Fruit fly (Drosophila melanogaster) whole organism, embryonic: ENCODE data around the gene CG12992.

ENCODE experiments used
- Abd-B ChIP-seq: fragments of 200-800 bp; sonication (Bioruptor generic); optimal IDR thresholded peaks from 2 replicates; lab custom pipeline; 2018; ENCODE audit warnings: missing biosample characterization, mild to moderate bottlenecking, missing genetic modification characterization, moderate library complexity
- Adf1 ChIP-seq: fragments of 200-800 bp; sonication (Bioruptor generic); IDR thresholded peaks from 2 replicates; pipeline ENCODE4 v1.3.6; 2022; ENCODE audit warnings: missing biosample characterization, missing genetic modification characterization
- CG10147 ChIP-seq: fragments of 200-800 bp; sonication (Bioruptor generic); optimal IDR thresholded peaks from 2 replicates; lab custom pipeline; 2019; ENCODE audit warnings: missing biosample characterization, mild to moderate bottlenecking, missing genetic modification characterization, moderate library complexity
- CG12391 ChIP-seq: fragments of 200-800 bp; sonication (Bioruptor generic); optimal IDR thresholded peaks from 3 replicates; lab custom pipeline; 2018; ENCODE audit warnings: missing biosample characterization, mild to moderate bottlenecking, missing genetic modification characterization, moderate library complexity
- CG12769 ChIP-seq: fragments of 200-800 bp; sonication (Bioruptor generic); optimal IDR thresholded peaks from 2 replicates; lab custom pipeline; 2019; ENCODE audit warnings: missing biosample characterization, mild to moderate bottlenecking, missing genetic modification characterization, moderate library complexity
- CG13424 ChIP-seq: fragments of 200-800 bp; sonication (Bioruptor generic); optimal IDR thresholded peaks from 2 replicates; lab custom pipeline; 2019; ENCODE audit warnings: missing biosample characterization, mild to moderate bottlenecking, missing genetic modification characterization, moderate library complexity
- CG13775 ChIP-seq: fragments of 200-800 bp; sonication (Bioruptor generic); optimal IDR thresholded peaks from 3 replicates; lab custom pipeline; 2017; ENCODE audit warnings: missing biosample characterization, mild to moderate bottlenecking, missing genetic modification characterization
- CG14860 ChIP-seq: fragments of 200-800 bp; sonication (Bioruptor generic); IDR thresholded peaks from 3 replicates; pipeline ENCODE4 v1.3.6; 2022; ENCODE audit warnings: missing biosample characterization, missing genetic modification characterization; ENCODE audit not compliant: partially characterized antibody
- CG14965 ChIP-seq: fragments of 200-800 bp; sonication (Bioruptor generic); optimal IDR thresholded peaks from 2 replicates; lab custom pipeline; 2016; ENCODE audit warnings: missing biosample characterization, missing genetic modification characterization, borderline replicate concordance
- CG15601 ChIP-seq: fragments of 200-800 bp; sonication (Bioruptor generic); optimal IDR thresholded peaks from 3 replicates; lab custom pipeline; 2019; ENCODE audit warnings: missing biosample characterization, mild to moderate bottlenecking, missing genetic modification characterization, moderate library complexity
- CG1602 ChIP-seq: fragments of 200-800 bp; sonication (Bioruptor generic); optimal IDR thresholded peaks from 3 replicates; lab custom pipeline; 2016; ENCODE audit warnings: missing biosample characterization, missing genetic modification characterization
- CG1603 ChIP-seq: fragments of 200-800 bp; sonication (Bioruptor generic); optimal IDR thresholded peaks from 2 replicates; lab custom pipeline; 2019; ENCODE audit warnings: missing biosample characterization, mild to moderate bottlenecking, missing genetic modification characterization, moderate library complexity
- CG17186 ChIP-seq: fragments of 200-800 bp; sonication (Bioruptor generic); optimal IDR thresholded peaks from 3 replicates; lab custom pipeline; 2017; ENCODE audit warnings: missing biosample characterization, missing genetic modification reagents, missing genetic modification characterization
- CG17568 ChIP-seq: fragments of 200-800 bp; sonication (Bioruptor generic); optimal IDR thresholded peaks from 2 replicates; lab custom pipeline; 2018; ENCODE audit warnings: missing biosample characterization, mild to moderate bottlenecking, missing genetic modification characterization, moderate library complexity
- CG17802 ChIP-seq: fragments of 200-800 bp; sonication (Bioruptor generic); optimal IDR thresholded peaks from 2 replicates; lab custom pipeline; 2018; ENCODE audit warnings: missing biosample characterization, mild to moderate bottlenecking, missing genetic modification characterization, moderate library complexity
- CG17829 ChIP-seq: fragments of 200-800 bp; optimal IDR thresholded peaks from 2 replicates; lab custom pipeline; 2019; ENCODE audit warnings: missing biosample characterization, mild to moderate bottlenecking, missing genetic modification characterization, moderate library complexity
- CG17912 ChIP-seq: fragments of 200-800 bp; sonication (Bioruptor generic); optimal IDR thresholded peaks from 2 replicates; lab custom pipeline; 2018; ENCODE audit warnings: missing biosample characterization, mild to moderate bottlenecking, missing genetic modification characterization
- CG30431 ChIP-seq: fragments of 200-800 bp; sonication (Bioruptor generic); optimal IDR thresholded peaks from 2 replicates; lab custom pipeline; 2017; ENCODE audit warnings: missing biosample characterization, missing genetic modification characterization
- CG3065 ChIP-seq: fragments of 200-800 bp; sonication (Bioruptor generic); optimal IDR thresholded peaks from 2 replicates; lab custom pipeline; 2016; ENCODE audit warnings: missing biosample characterization, missing genetic modification characterization
- CG32767 ChIP-seq: fragments of 200-800 bp; sonication (Bioruptor generic); IDR thresholded peaks from 2 replicates; pipeline ENCODE4 v1.3.6; 2022; ENCODE audit warnings: missing biosample characterization, missing genetic modification characterization
- CG4328 ChIP-seq: fragments of 200-800 bp; sonication (Bioruptor generic); optimal IDR thresholded peaks from 3 replicates; lab custom pipeline; 2017; ENCODE audit warnings: missing biosample characterization, missing genetic modification reagents, missing genetic modification characterization
- CG7271 ChIP-seq: fragments of 200-800 bp; sonication (Bioruptor generic); optimal IDR thresholded peaks from 2 replicates; lab custom pipeline; 2018; ENCODE audit warnings: missing biosample characterization, mild to moderate bottlenecking, missing genetic modification characterization, moderate library complexity
- CG7745 ChIP-seq: fragments of 200-800 bp; sonication (Bioruptor generic); optimal IDR thresholded peaks from 2 replicates; lab custom pipeline; 2018; ENCODE audit warnings: missing biosample characterization, mild to moderate bottlenecking, missing genetic modification characterization, moderate library complexity
- CG7928 ChIP-seq: fragments of 200-800 bp; sonication (Bioruptor generic); optimal IDR thresholded peaks from 2 replicates; lab custom pipeline; 2017; ENCODE audit warnings: missing biosample characterization, mild to moderate bottlenecking, missing genetic modification characterization
- CG8281 ChIP-seq: fragments of 200-800 bp; sonication (Bioruptor generic); optimal IDR thresholded peaks from 2 replicates; lab custom pipeline; 2018; ENCODE audit warnings: missing biosample characterization, mild to moderate bottlenecking, missing genetic modification characterization, moderate library complexity
- Chrac-16 ChIP-seq: fragments of 200-800 bp; sonication (Bioruptor generic); optimal IDR thresholded peaks from 3 replicates; lab custom pipeline; 2016; ENCODE audit warnings: missing biosample characterization, missing genetic modification characterization
- Dad ChIP-seq: fragments of 200-800 bp; sonication (Bioruptor generic); optimal IDR thresholded peaks from 3 replicates; lab custom pipeline; 2016; ENCODE audit warnings: missing biosample characterization, missing genetic modification characterization
- Dfd ChIP-seq, 2 experiments: fragments of >200 bp; optimal IDR thresholded peaks; 2 replicates each; lab custom pipeline; 2017; ENCODE audit warnings: missing biosample characterization in 2 of 2, missing genetic modification characterization in 2 of 2
- Hmx ChIP-seq: fragments of 200-800 bp; sonication (Bioruptor generic); optimal IDR thresholded peaks from 2 replicates; lab custom pipeline; 2016; ENCODE audit warnings: missing biosample characterization, missing genetic modification characterization
- Hr51 ChIP-seq, 2 experiments: fragments of 200-800 bp; sonication (Bioruptor generic); optimal IDR thresholded peaks; 2 replicates in 1 of 2; 3 replicates in 1 of 2; lab custom pipeline; 2016 to 2018; ENCODE audit warnings: missing biosample characterization in 2 of 2, missing genetic modification characterization in 2 of 2, mild to moderate bottlenecking in 1 of 2, moderate library complexity in 1 of 2
- MESR4 ChIP-seq: fragments of 200-800 bp; sonication (Bioruptor generic); optimal IDR thresholded peaks from 2 replicates; lab custom pipeline; 2018; ENCODE audit warnings: missing biosample characterization, mild to moderate bottlenecking, missing genetic modification characterization, moderate library complexity
- NC2α ChIP-seq: fragments of 200-800 bp; sonication (Bioruptor generic); optimal IDR thresholded peaks from 2 replicates; lab custom pipeline; 2016; ENCODE audit warnings: missing biosample characterization, missing genetic modification characterization
- Nf-YC ChIP-seq: fragments of 200-800 bp; optimal IDR thresholded peaks from 3 replicates; lab custom pipeline; 2019; ENCODE audit warnings: missing biosample characterization, mild to moderate bottlenecking, missing genetic modification characterization, moderate library complexity
- Six4 ChIP-seq: fragments of 200-800 bp; sonication (Bioruptor generic); optimal IDR thresholded peaks from 2 replicates; lab custom pipeline; 2016; ENCODE audit warnings: missing biosample characterization, missing genetic modification characterization
- croc ChIP-seq: fragments of 200-800 bp; sonication (Bioruptor generic); conservative IDR thresholded peaks from 3 replicates; pipeline ENCODE4 v1.3.6; 2022; ENCODE audit warnings: missing biosample characterization, missing genetic modification characterization
- dan ChIP-seq: fragments of 200-800 bp; sonication (Bioruptor generic); IDR thresholded peaks from 2 replicates; pipeline ENCODE4 v1.3.6; 2022; ENCODE audit warnings: missing biosample characterization, missing genetic modification characterization
- dmrt99B ChIP-seq: fragments of 200-800 bp; sonication (Bioruptor generic); optimal IDR thresholded peaks from 2 replicates; lab custom pipeline; 2018; ENCODE audit warnings: missing biosample characterization, mild to moderate bottlenecking, missing genetic modification characterization, moderate library complexity
- dysf ChIP-seq: fragments of 200-800 bp; sonication (Bioruptor generic); IDR thresholded peaks from 3 replicates; pipeline ENCODE4 v1.3.6; 2022; ENCODE audit warnings: missing biosample characterization, missing genetic modification characterization
- exex ChIP-seq: fragments of 200-800 bp; sonication (Bioruptor generic); optimal IDR thresholded peaks from 4 replicates; lab custom pipeline; 2018; ENCODE audit warnings: missing biosample characterization, mild to moderate bottlenecking, missing genetic modification characterization, moderate library complexity
- her ChIP-seq: fragments of 200-800 bp; sonication (Bioruptor generic); optimal IDR thresholded peaks from 2 replicates; lab custom pipeline; 2016; ENCODE audit warnings: missing biosample characterization, missing genetic modification characterization
- ind ChIP-seq: fragments of 200-800 bp; sonication (Bioruptor generic); optimal IDR thresholded peaks from 3 replicates; lab custom pipeline; 2016; ENCODE audit warnings: missing biosample characterization, missing genetic modification characterization
- kah ChIP-seq: fragments of 200-800 bp; sonication (Bioruptor generic); optimal IDR thresholded peaks from 2 replicates; lab custom pipeline; 2018; ENCODE audit warnings: missing biosample characterization, mild to moderate bottlenecking, missing genetic modification characterization
- klu ChIP-seq: fragments of 200-800 bp; sonication (Bioruptor generic); IDR thresholded peaks from 2 replicates; pipeline ENCODE4 v1.3.6; 2022; ENCODE audit warnings: missing biosample characterization, missing genetic modification characterization
- lilli ChIP-seq: fragments of 200-800 bp; sonication (Bioruptor generic); optimal IDR thresholded peaks from 3 replicates; lab custom pipeline; 2016; ENCODE audit warnings: missing biosample characterization, missing genetic modification characterization
- nerfin-1 ChIP-seq: fragments of 200-800 bp; sonication (Bioruptor generic); optimal IDR thresholded peaks from 3 replicates; lab custom pipeline; 2019; ENCODE audit warnings: missing biosample characterization, mild to moderate bottlenecking, missing genetic modification characterization, moderate library complexity
- onecut ChIP-seq: fragments of 200-800 bp; sonication (Bioruptor generic); IDR thresholded peaks from 2 replicates; pipeline ENCODE4 v1.3.6; 2022; ENCODE audit warnings: missing biosample characterization, missing genetic modification characterization
- pan ChIP-seq, 4 experiments: fragments of >200 bp in 3 of 4; fragments of 200-800 bp in 1 of 4; sonication (Bioruptor generic) in 1 of 4; optimal IDR thresholded peaks in 3 of 4; IDR thresholded peaks in 1 of 4; 2 replicates each; pipeline versions ENCODE4 v1.3.6 to Lab custom; 2017 to 2022; ENCODE audit warnings: missing biosample characterization in 2 of 4, missing genetic modification characterization in 2 of 4, mixed read lengths in 1 of 4
- sd ChIP-seq: fragments of 200-800 bp; sonication (Bioruptor generic); optimal IDR thresholded peaks from 3 replicates; lab custom pipeline; 2018; ENCODE audit warnings: missing biosample characterization, mild to moderate bottlenecking, missing genetic modification characterization, moderate library complexity
- zfh2 ChIP-seq: fragments of 200-800 bp; sonication (Bioruptor generic); optimal IDR thresholded peaks from 2 replicates; lab custom pipeline; 2016; ENCODE audit warnings: missing biosample characterization, missing genetic modification characterization

CG12992 gene

dm6 chrX:17581606-17582281, 6.9 kb upstream of the CG12992 start (continued):
- TF ChIP-seq Six4 (GFP tag; lab: Kevin White, UChicago): no peak
- no peak for TF ChIP-seq CG4328 (GFP tag; lab: Kevin White, UChicago)
- no peak for TF ChIP-seq dan (GFP tag; lab: Robert Waterston, UW)
- no peak for TF ChIP-seq MESR4
- TF ChIP-seq CG17802 (tag; lab: Kevin White, UChicago): no peak
- TF ChIP-seq CG17829 (tag; lab: Kevin White, UChicago): peak; percentile 33
- no peak for TF ChIP-seq CG7745
- TF ChIP-seq Chrac-16 (GFP tag; lab: Kevin White, UChicago): no peak
- TF ChIP-seq pan (optimal IDR thresholded peaks at IDR 0.05; lab: Kevin White, UChicago): no peak
- TF ChIP-seq pan (GFP tag; optimal IDR thresholded peaks at IDR 0.05 in 1 of 2, IDR thresholded peaks at IDR 0.05 in 1 of 2): no peak
- no peak for TF ChIP-seq Adf1 (GFP tag; lab: Robert Waterston, UW)
- TF ChIP-seq Abd-B: peak; percentile 26
- TF ChIP-seq Nf-YC (tag; lab: Kevin White, UChicago): peak; percentile 71
- no peak for TF ChIP-seq Dfd (GFP tag; optimal IDR thresholded peaks at IDR 0.05; lab: Kevin White, UChicago)
- TF ChIP-seq CG3065 (GFP tag; lab: Kevin White, UChicago): no peak
- no peak for TF ChIP-seq lilli (GFP tag; lab: Kevin White, UChicago)
- TF ChIP-seq Dad (GFP tag; lab: Kevin White, UChicago): no peak
- no peak for TF ChIP-seq kah (GFP tag; lab: Kevin White, UChicago)
- no peak for TF ChIP-seq CG17186 (GFP tag; lab: Kevin White, UChicago)
- TF ChIP-seq CG32767: no peak
- peak; percentile 26 for TF ChIP-seq CG10147 (GFP tag; lab: Kevin White, UChicago)
- peak; percentile 11 for TF ChIP-seq CG13424 (tag; lab: Kevin White, UChicago)
- peak; percentile 41 for TF ChIP-seq CG12391 (tag; lab: Kevin White, UChicago)
- TF ChIP-seq ind (GFP tag; lab: Kevin White, UChicago): no peak
- no peak for TF ChIP-seq CG30431
- TF ChIP-seq CG7271: no peak
- TF ChIP-seq nerfin-1: no peak
- TF ChIP-seq CG15601 (tag; lab: Kevin White, UChicago): peak; percentile 47
- no peak for TF ChIP-seq CG7928 (GFP tag; lab: Kevin White, UChicago)
- no peak for TF ChIP-seq croc
- no peak for TF ChIP-seq Hr51 (GFP tag; optimal IDR thresholded peaks at IDR 0.05; lab: Kevin White, UChicago)
- no peak for TF ChIP-seq onecut (GFP tag; lab: Robert Waterston, UW)
- peak; percentile 4 for TF ChIP-seq CG1602 (GFP tag; lab: Kevin White, UChicago)
- TF ChIP-seq zfh2 (GFP tag; lab: Kevin White, UChicago): no peak
- no peak for TF ChIP-seq CG14860 (GFP tag; lab: Robert Waterston, UW)
- TF ChIP-seq Hmx (GFP tag; lab: Kevin White, UChicago): no peak
- no peak for TF ChIP-seq CG1603
- no peak for TF ChIP-seq exex (tag; lab: Kevin White, UChicago)
- TF ChIP-seq CG14965 (GFP tag; lab: Kevin White, UChicago): no peak
- no peak for TF ChIP-seq dmrt99B
- no peak for TF ChIP-seq CG17912
- no peak for TF ChIP-seq dysf (GFP tag; lab: Robert Waterston, UW)
- peak; percentile 16 for TF ChIP-seq CG12769 (tag; lab: Kevin White, UChicago)
- peak; percentile 47 for TF ChIP-seq CG13775
- TF ChIP-seq her (GFP tag; lab: Kevin White, UChicago): no peak
- no peak for TF ChIP-seq CG17568 (GFP tag; lab: Kevin White, UChicago)
- no peak for TF ChIP-seq CG8281
- no peak for TF ChIP-seq NC2α
- no peak for TF ChIP-seq sd
- TF ChIP-seq klu (GFP tag; lab: Robert Waterston, UW): no peak
